Worm (Caenorhabditis elegans) whole organism, late embryonic: ENCODE measurements around the gene F09G8.10.

Experiments
- C08G9.2 ChIP-seq: sonication (generic microtip); optimal IDR thresholded peaks from 2 replicates; lab custom pipeline; 2016; ENCODE audit warnings: mild to moderate bottlenecking, missing genetic modification characterization, moderate library complexity, missing compliant biosample characterization
- K02D7.2 ChIP-seq: sonication (generic microtip); optimal IDR thresholded peaks from 2 replicates; lab custom pipeline; 2017; ENCODE audit warnings: mild to moderate bottlenecking, missing genetic modification characterization, missing compliant biosample characterization
- K09A11.1 ChIP-seq: sonication (generic microtip); optimal IDR thresholded peaks from 2 replicates; lab custom pipeline; 2017; ENCODE audit warnings: antibody characterized with exemption, mild to moderate bottlenecking, missing genetic modification characterization, missing compliant biosample characterization; ENCODE audit not compliant: insufficient read depth
- ceh-14 ChIP-seq: sonication (generic microtip); optimal IDR thresholded peaks from 2 replicates; lab custom pipeline; 2016; ENCODE audit warnings: missing genotype, missing genetic modification characterization, missing compliant biosample characterization
- ceh-18 ChIP-seq: sonication (generic microtip); optimal IDR thresholded peaks from 2 replicates; lab custom pipeline; 2016; ENCODE audit warnings: missing genetic modification characterization, missing compliant biosample characterization
- ceh-2 ChIP-seq: sonication (generic microtip); optimal IDR thresholded peaks from 2 replicates; lab custom pipeline; 2016; ENCODE audit warnings: missing genotype, missing genetic modification characterization, missing compliant biosample characterization
- ceh-22 ChIP-seq: sonication (generic microtip); optimal IDR thresholded peaks from 2 replicates; lab custom pipeline; 2017; ENCODE audit warnings: missing biosample characterization, missing genetic modification characterization
- ceh-24 ChIP-seq: sonication (generic microtip); optimal IDR thresholded peaks from 2 replicates; lab custom pipeline; 2016; ENCODE audit warnings: mild to moderate bottlenecking, missing genetic modification characterization, missing compliant biosample characterization
- ceh-45 ChIP-seq: fragments of 200-800 bp; sonication (Bioruptor generic); IDR thresholded peaks from 2 replicates; pipeline ENCODE4 v1.3.6; 2022; ENCODE audit warnings: missing genetic modification reagents, missing genetic modification characterization, missing compliant biosample characterization
- ceh-48 ChIP-seq: sonication (generic microtip); optimal IDR thresholded peaks from 2 replicates; lab custom pipeline; 2016; ENCODE audit warnings: missing genetic modification characterization, inconsistent platforms, missing compliant biosample characterization
- ceh-6 ChIP-seq: fragments of 200-800 bp; sonication (Bioruptor generic); optimal IDR thresholded peaks from 2 replicates; lab custom pipeline; 2018; ENCODE audit warnings: mild to moderate bottlenecking, missing genetic modification characterization, missing compliant biosample characterization
- che-1 ChIP-seq: sonication (generic microtip); optimal IDR thresholded peaks from 2 replicates; lab custom pipeline; 2016; ENCODE audit warnings: mild to moderate bottlenecking, missing genetic modification characterization, missing compliant biosample characterization
- dmd-4 ChIP-seq: sonication (generic microtip); optimal IDR thresholded peaks from 2 replicates; lab custom pipeline; 2016; ENCODE audit warnings: borderline replicate concordance, missing genetic modification characterization, missing compliant biosample characterization
- dve-1 ChIP-seq: sonication (generic microtip); optimal IDR thresholded peaks from 2 replicates; lab custom pipeline; 2017; ENCODE audit warnings: antibody characterized with exemption, mild to moderate bottlenecking, missing genetic modification characterization, missing compliant biosample characterization
- elt-4 ChIP-seq: sonication (generic microtip); optimal IDR thresholded peaks from 2 replicates; lab custom pipeline; 2016; ENCODE audit warnings: missing genetic modification characterization, missing compliant biosample characterization
- ets-4 ChIP-seq: sonication (generic microtip); optimal IDR thresholded peaks from 2 replicates; lab custom pipeline; 2016; ENCODE audit warnings: missing genetic modification characterization, missing compliant biosample characterization
- fax-1 ChIP-seq: sonication (generic microtip); optimal IDR thresholded peaks from 2 replicates; lab custom pipeline; 2016; ENCODE audit warnings: missing genotype, missing genetic modification characterization, missing compliant biosample characterization
- fkh-6 ChIP-seq: sonication (generic microtip); optimal IDR thresholded peaks from 2 replicates; lab custom pipeline; 2016; ENCODE audit warnings: missing genetic modification characterization, missing compliant biosample characterization
- gmeb-2 ChIP-seq: sonication (generic microtip); optimal IDR thresholded peaks from 2 replicates; lab custom pipeline; 2016; ENCODE audit warnings: missing genetic modification characterization, inconsistent platforms, missing compliant biosample characterization
- hlh-15 ChIP-seq: sonication (generic microtip); optimal IDR thresholded peaks from 2 replicates; lab custom pipeline; 2016; ENCODE audit warnings: missing genetic modification characterization, missing compliant biosample characterization
- hlh-30 ChIP-seq: sonication (generic microtip); optimal IDR thresholded peaks from 2 replicates; lab custom pipeline; 2017; ENCODE audit warnings: antibody characterized with exemption, missing genetic modification characterization, missing compliant biosample characterization; ENCODE audit not compliant: insufficient read depth
- hlh-8 ChIP-seq: sonication (generic microtip); optimal IDR thresholded peaks from 2 replicates; lab custom pipeline; 2016; ENCODE audit warnings: missing genotype, missing genetic modification characterization, missing compliant biosample characterization
- lim-6 ChIP-seq: sonication (generic microtip); optimal IDR thresholded peaks from 2 replicates; lab custom pipeline; 2016; ENCODE audit warnings: missing genetic modification characterization, missing compliant biosample characterization
- madf-2 ChIP-seq: sonication (generic microtip); optimal IDR thresholded peaks from 2 replicates; lab custom pipeline; 2017; ENCODE audit warnings: missing genetic modification characterization, missing compliant biosample characterization
- mec-3 ChIP-seq: sonication (generic microtip); optimal IDR thresholded peaks from 2 replicates; lab custom pipeline; 2016; ENCODE audit warnings: borderline replicate concordance, missing genetic modification characterization, missing compliant biosample characterization
- nhr-11 ChIP-seq: fragments of 150-350 bp; optimal IDR thresholded peaks from 2 replicates; lab custom pipeline; 2014; ENCODE audit warnings: missing biosample characterization, missing genetic modification characterization
- nhr-232 ChIP-seq: sonication (generic microtip); optimal IDR thresholded peaks from 2 replicates; lab custom pipeline; 2016; ENCODE audit warnings: missing genetic modification characterization, missing compliant biosample characterization
- npax-4 ChIP-seq: sonication (generic microtip); optimal IDR thresholded peaks from 2 replicates; lab custom pipeline; 2016; ENCODE audit warnings: missing genetic modification characterization, missing compliant biosample characterization
- pag-3 ChIP-seq: sonication (generic microtip); optimal IDR thresholded peaks from 2 replicates; lab custom pipeline; 2016; ENCODE audit warnings: missing compliant biosample characterization, missing genetic modification characterization, borderline replicate concordance
- pha-2 ChIP-seq: sonication (generic microtip); optimal IDR thresholded peaks from 2 replicates; lab custom pipeline; 2017; ENCODE audit warnings: mild to moderate bottlenecking, missing genetic modification characterization, missing compliant biosample characterization
- pha-4 ChIP-seq: fragments of 150-350 bp; optimal IDR thresholded peaks from 2 replicates; lab custom pipeline; 2018; ENCODE audit warnings: missing biosample characterization, missing genetic modification reagents, missing genetic modification characterization
- pqm-1 ChIP-seq: sonication (generic microtip); optimal IDR thresholded peaks from 2 replicates; lab custom pipeline; 2016; ENCODE audit warnings: missing genetic modification characterization, missing compliant biosample characterization
- pros-1 ChIP-seq: fragments of 150-350 bp; optimal IDR thresholded peaks from 2 replicates; lab custom pipeline; 2014; ENCODE audit warnings: missing biosample characterization, missing genetic modification reagents, missing genetic modification characterization
- ref-2 ChIP-seq: sonication (generic microtip); optimal IDR thresholded peaks from 2 replicates; lab custom pipeline; 2016; ENCODE audit warnings: missing genetic modification characterization, missing compliant biosample characterization
- rnt-1 ChIP-seq: sonication (generic microtip); optimal IDR thresholded peaks from 2 replicates; lab custom pipeline; 2016; ENCODE audit warnings: missing genetic modification characterization, missing compliant biosample characterization
- sox-2 ChIP-seq: fragments of 200-800 bp; sonication (Bioruptor generic); IDR thresholded peaks from 2 replicates; pipeline ENCODE4 v1.3.6; 2022; ENCODE audit warnings: missing genetic modification reagents, missing genetic modification characterization, missing compliant biosample characterization
- tbx-7 ChIP-seq: sonication (generic microtip); optimal IDR thresholded peaks from 2 replicates; lab custom pipeline; 2016; ENCODE audit warnings: missing genotype, missing genetic modification characterization, missing compliant biosample characterization
- ttx-3 ChIP-seq: sonication (generic microtip); optimal IDR thresholded peaks from 2 replicates; lab custom pipeline; 2016; ENCODE audit warnings: missing genetic modification reagents, missing genetic modification characterization, missing compliant biosample characterization
- unc-55 ChIP-seq: sonication (generic microtip); optimal IDR thresholded peaks from 2 replicates; lab custom pipeline; 2017; ENCODE audit warnings: missing biosample characterization, missing genetic modification reagents, missing genetic modification characterization
- zip-5 ChIP-seq: sonication (generic microtip); optimal IDR thresholded peaks from 2 replicates; lab custom pipeline; 2016; ENCODE audit warnings: missing genetic modification characterization, missing compliant biosample characterization
- ztf-16 ChIP-seq: sonication (generic microtip); optimal IDR thresholded peaks from 2 replicates; lab custom pipeline; 2017; ENCODE audit warnings: missing genetic modification characterization, missing compliant biosample characterization

F09G8.10 gene

ce11 chrIII:8319100-8319499 is 47.1 kb upstream of the F09G8.10 start, which contains the start of gene F10E9.11 (continued):
- TF ChIP-seq sox-2 (GFP tag; lab: Robert Waterston, UW) (no peak), zip-5 (tag; lab: Kevin White, UChicago) (peak; percentile 86), pha-2 (tag; lab: Kevin White, UChicago) (peak; percentile 37), ceh-24 (tag; lab: Kevin White, UChicago) (no peak), K09A11.1 (tag; lab: Kevin White, UChicago) (no peak), pqm-1 (tag; lab: Kevin White, UChicago) (peak; percentile 48), ceh-22 (tag; lab: Kevin White, UChicago) (no peak), hlh-15 (tag; lab: Kevin White, UChicago) (no peak), nhr-232 (tag; lab: Kevin White, UChicago) (no peak), hlh-30 (tag; lab: Kevin White, UChicago) (peak; percentile 13), C08G9.2 (peak; percentile 96), tbx-7 (tag; lab: Kevin White, UChicago) (peak; percentile 93), che-1 (tag; lab: Kevin White, UChicago) (no peak), pag-3 (tag; lab: Kevin White, UChicago) (no peak), ref-2 (tag; lab: Kevin White, UChicago) (peak; percentile 100), pha-4 (tag; lab: Kevin White, UChicago) (no peak), ttx-3 (tag; lab: Kevin White, UChicago) (peak; percentile 43), K02D7.2 (tag; lab: Kevin White, UChicago) (no peak), rnt-1 (tag; lab: Kevin White, UChicago) (peak; percentile 84), mec-3 (tag; lab: Kevin White, UChicago) (peak; percentile 76), npax-4 (no peak), unc-55 (GFP tag; lab: Kevin White, UChicago) (no peak), ceh-14 (tag; lab: Kevin White, UChicago) (peak; percentile 81), ztf-16 (peak; percentile 39), fax-1 (tag; lab: Kevin White, UChicago) (peak; percentile 62), ceh-45 (GFP tag; lab: Robert Waterston, UW) (no peak), madf-2 (tag; lab: Kevin White, UChicago) (no peak), ceh-18 (peak; percentile 50), fkh-6 (peak; percentile 56), ets-4 (peak; percentile 94), ceh-6 (GFP tag; lab: Kevin White, UChicago) (peak; percentile 8), pros-1 (tag; lab: Kevin White, UChicago) (no peak), dve-1 (tag; lab: Kevin White, UChicago) (no peak), gmeb-2 (tag; lab: Kevin White, UChicago) (peak; percentile 1), ceh-48 (tag; lab: Kevin White, UChicago) (no peak), lim-6 (tag; lab: Kevin White, UChicago) (peak; percentile 79), hlh-8 (tag; lab: Kevin White, UChicago) (peak; percentile 86), ceh-2 (tag; lab: Kevin White, UChicago) (peak; percentile 97)

ce11 chrIII:8318488-8318887 is 46.5 kb upstream of the F09G8.10 start, which contains the start of gene sas-4:
Gene sas-4, minus strand, starts transcription at chrIII:8318588.
- TF ChIP-seq nhr-11 (tag; lab: Kevin White, UChicago) (no peak), elt-4 (tag; lab: Kevin White, UChicago) (no peak), dmd-4 (tag; lab: Kevin White, UChicago) (no peak), pha-2 (tag; lab: Kevin White, UChicago) (no peak)
- TF ChIP-seq, all 69 proteins: peak for 0
